Fruit fly (Drosophila melanogaster) whole organism, embryonic: ENCODE results near the gene PIP82.

Source experiments
- Ada2b ChIP-seq: fragments of 200-800 bp; sonication (Bioruptor generic); IDR thresholded peaks from 2 replicates; pipeline ENCODE4 v1.3.6; 2022; ENCODE audit warnings: missing biosample characterization, missing genetic modification characterization
- Atf6 ChIP-seq: fragments of 200-800 bp; sonication (Bioruptor generic); IDR thresholded peaks from 2 replicates; pipeline ENCODE4 v1.3.6; 2022; ENCODE audit warnings: missing biosample characterization, missing genetic modification characterization
- CG10147 ChIP-seq: fragments of 200-800 bp; sonication (Bioruptor generic); optimal IDR thresholded peaks from 2 replicates; lab custom pipeline; 2019; ENCODE audit warnings: missing biosample characterization, mild to moderate bottlenecking, missing genetic modification characterization, moderate library complexity
- CG10267 ChIP-seq: fragments of 200-800 bp; sonication (Bioruptor generic); optimal IDR thresholded peaks from 2 replicates; lab custom pipeline; 2018; ENCODE audit warnings: missing biosample characterization, mild to moderate bottlenecking, missing genetic modification characterization, moderate library complexity
- CG10321 ChIP-seq: fragments of 200-800 bp; sonication (Bioruptor generic); IDR thresholded peaks from 2 replicates; pipeline ENCODE4 v1.3.6; 2022; ENCODE audit warnings: missing biosample characterization, missing genetic modification characterization
- CG11504 ChIP-seq: fragments of 200-800 bp; sonication (Bioruptor generic); optimal IDR thresholded peaks from 3 replicates; lab custom pipeline; 2019; ENCODE audit warnings: missing biosample characterization, mild to moderate bottlenecking, missing genetic modification characterization, moderate library complexity
- CG13287 ChIP-seq: fragments of 200-800 bp; sonication (Bioruptor generic); IDR thresholded peaks from 2 replicates; pipeline ENCODE4 v1.3.6; 2022; ENCODE audit warnings: missing biosample characterization, missing genetic modification characterization; ENCODE audit not compliant: partially characterized antibody
- CG13424 ChIP-seq: fragments of 200-800 bp; sonication (Bioruptor generic); optimal IDR thresholded peaks from 2 replicates; lab custom pipeline; 2019; ENCODE audit warnings: missing biosample characterization, mild to moderate bottlenecking, missing genetic modification characterization, moderate library complexity
- CG13775 ChIP-seq: fragments of 200-800 bp; sonication (Bioruptor generic); optimal IDR thresholded peaks from 3 replicates; lab custom pipeline; 2017; ENCODE audit warnings: missing biosample characterization, mild to moderate bottlenecking, missing genetic modification characterization
- CG14441 ChIP-seq: fragments of 200-800 bp; sonication (Bioruptor generic); IDR thresholded peaks from 2 replicates; pipeline ENCODE4 v1.3.6; 2022; ENCODE audit warnings: missing biosample characterization, missing genetic modification characterization
- CG15073 ChIP-seq: fragments of 200-800 bp; sonication (Bioruptor generic); optimal IDR thresholded peaks from 2 replicates; lab custom pipeline; 2016; ENCODE audit warnings: missing biosample characterization, missing genetic modification characterization
- CG1647 ChIP-seq: fragments of 200-800 bp; sonication (Bioruptor generic); optimal IDR thresholded peaks from 3 replicates; lab custom pipeline; 2016; ENCODE audit warnings: missing biosample characterization, missing genetic modification characterization
- CG17359 ChIP-seq: fragments of 200-800 bp; sonication (Bioruptor generic); optimal IDR thresholded peaks from 3 replicates; lab custom pipeline; 2018; ENCODE audit warnings: missing biosample characterization, mild to moderate bottlenecking, missing genetic modification characterization, moderate library complexity
- CG2678 ChIP-seq: fragments of 200-800 bp; sonication (Bioruptor generic); optimal IDR thresholded peaks from 3 replicates; lab custom pipeline; 2019; ENCODE audit warnings: missing biosample characterization, mild to moderate bottlenecking, missing genetic modification characterization, moderate library complexity
- CG30431 ChIP-seq: fragments of 200-800 bp; sonication (Bioruptor generic); optimal IDR thresholded peaks from 2 replicates; lab custom pipeline; 2017; ENCODE audit warnings: missing biosample characterization, missing genetic modification characterization
- CG32532 ChIP-seq: fragments of 200-800 bp; sonication (Bioruptor generic); IDR thresholded peaks from 2 replicates; pipeline ENCODE4 v1.3.6; 2022; ENCODE audit warnings: missing biosample characterization, missing genetic modification characterization
- CG32772 ChIP-seq: fragments of 200-800 bp; sonication (Bioruptor generic); IDR thresholded peaks from 2 replicates; pipeline ENCODE4 v1.3.6; 2022; ENCODE audit warnings: missing biosample characterization, missing genetic modification characterization
- CG3726 ChIP-seq: fragments of 200-800 bp; sonication (Bioruptor generic); IDR thresholded peaks from 3 replicates; pipeline ENCODE4, ENCODE4 v1.3.6; 2022; ENCODE audit warnings: missing biosample characterization, missing genetic modification characterization
- CG3838 ChIP-seq: fragments of 200-800 bp; sonication (Bioruptor generic); optimal IDR thresholded peaks from 3 replicates; lab custom pipeline; 2016; ENCODE audit warnings: missing biosample characterization, missing genetic modification characterization
- CG4854 ChIP-seq: fragments of 200-800 bp; sonication (Bioruptor generic); optimal IDR thresholded peaks from 2 replicates; lab custom pipeline; 2016; ENCODE audit warnings: missing biosample characterization, missing genetic modification characterization, inconsistent platforms
- CG6654 ChIP-seq: fragments of 200-800 bp; sonication (Bioruptor generic); optimal IDR thresholded peaks from 2 replicates; lab custom pipeline; 2017; ENCODE audit warnings: missing biosample characterization, mild to moderate bottlenecking, missing genetic modification characterization
- CG7839 ChIP-seq: fragments of 200-800 bp; sonication (Bioruptor generic); optimal IDR thresholded peaks from 3 replicates; lab custom pipeline; 2018; ENCODE audit warnings: missing biosample characterization, mild to moderate bottlenecking, missing genetic modification characterization, moderate library complexity
- CG8290 ChIP-seq, 3 experiments: fragments of 200-800 bp; sonication (Bioruptor generic); optimal IDR thresholded peaks; 2 replicates each; lab custom pipeline; 2016 to 2019; ENCODE audit warnings: missing biosample characterization in 3 of 3, missing genetic modification characterization in 3 of 3, mild to moderate bottlenecking in 2 of 3, moderate library complexity in 1 of 3
- CG9215 ChIP-seq: fragments of 200-800 bp; sonication (Bioruptor generic); IDR thresholded peaks from 2 replicates; pipeline ENCODE4 v1.3.6; 2022; ENCODE audit warnings: missing biosample characterization, missing genetic modification characterization
- CG9437 ChIP-seq: fragments of 200-800 bp; sonication (Bioruptor generic); optimal IDR thresholded peaks from 2 replicates; lab custom pipeline; 2018; ENCODE audit warnings: missing biosample characterization, mild to moderate bottlenecking, missing genetic modification characterization
- CG9727 ChIP-seq: fragments of 200-800 bp; sonication (Bioruptor generic); optimal IDR thresholded peaks from 3 replicates; lab custom pipeline; 2017; ENCODE audit warnings: missing biosample characterization, mild to moderate bottlenecking, missing genetic modification characterization
- CG9932 ChIP-seq: fragments of 200-800 bp; sonication (Bioruptor generic); IDR thresholded peaks from 2 replicates; pipeline ENCODE4 v1.3.6; 2022; ENCODE audit warnings: missing biosample characterization, missing genetic modification characterization
- CkIIα-i1 ChIP-seq: fragments of 200-800 bp; sonication (Bioruptor generic); IDR thresholded peaks from 2 replicates; pipeline ENCODE4 v1.3.6; 2022; ENCODE audit warnings: missing biosample characterization, missing genetic modification characterization
- Drgx ChIP-seq: fragments of 200-800 bp; sonication (Bioruptor generic); IDR thresholded peaks from 2 replicates; pipeline ENCODE4 v1.3.6; 2022; ENCODE audit warnings: missing biosample characterization, missing genetic modification characterization
- Elba2 ChIP-seq: fragments of 200-800 bp; sonication (Bioruptor generic); optimal IDR thresholded peaks from 3 replicates; lab custom pipeline; 2016; ENCODE audit warnings: missing biosample characterization, missing genetic modification characterization
- Ptx1 ChIP-seq: fragments of 200-800 bp; sonication (Bioruptor generic); IDR thresholded peaks from 2 replicates; pipeline ENCODE4 v1.3.6; 2022; ENCODE audit warnings: missing biosample characterization, missing genetic modification characterization
- Sox102F ChIP-seq: fragments of 200-800 bp; sonication (Bioruptor generic); optimal IDR thresholded peaks from 2 replicates; lab custom pipeline; 2018; ENCODE audit warnings: missing biosample characterization, mild to moderate bottlenecking, missing genetic modification characterization, moderate library complexity
- Taf1 ChIP-seq: fragments of 200-800 bp; sonication (Bioruptor generic); IDR thresholded peaks from 2 replicates; pipeline ENCODE4 v1.3.6; 2022; ENCODE audit warnings: missing biosample characterization, missing genetic modification characterization
- bigmax ChIP-seq: fragments of 200-800 bp; sonication (Bioruptor generic); optimal IDR thresholded peaks from 2 replicates; lab custom pipeline; 2018; ENCODE audit warnings: missing biosample characterization, mild to moderate bottlenecking, missing genetic modification characterization
- cg ChIP-seq: fragments of 200-800 bp; sonication (Bioruptor generic); optimal IDR thresholded peaks from 3 replicates; lab custom pipeline; 2019; ENCODE audit warnings: missing biosample characterization, mild to moderate bottlenecking, missing genetic modification characterization, moderate library complexity
- ci ChIP-seq: fragments of 200-800 bp; sonication (Bioruptor generic); IDR thresholded peaks from 3 replicates; pipeline ENCODE4 v1.3.6; 2022; ENCODE audit warnings: missing biosample characterization, missing genetic modification characterization
- fru ChIP-seq: fragments of >200 bp; optimal IDR thresholded peaks from 2 replicates; lab custom pipeline; 2017
- jigr1 ChIP-seq: fragments of 200-800 bp; sonication (Bioruptor generic); IDR thresholded peaks from 3 replicates; pipeline ENCODE4 v1.3.6; 2022; ENCODE audit warnings: missing biosample characterization, missing genetic modification characterization
- ken ChIP-seq: fragments of 200-800 bp; sonication (Bioruptor generic); IDR thresholded peaks from 3 replicates; pipeline ENCODE4 v1.3.6; 2022; ENCODE audit warnings: missing biosample characterization, missing genetic modification characterization
- knrl ChIP-seq: fragments of 200-800 bp; sonication (Bioruptor generic); IDR thresholded peaks from 3 replicates; pipeline ENCODE4 v1.3.6; 2022; ENCODE audit warnings: missing biosample characterization, missing genetic modification characterization; ENCODE audit not compliant: partially characterized antibody
- lab ChIP-seq: fragments of 200-800 bp; sonication (Bioruptor generic); optimal IDR thresholded peaks from 3 replicates; lab custom pipeline; 2017; ENCODE audit warnings: missing biosample characterization, missing genetic modification characterization, mild to moderate bottlenecking, moderate library complexity, missing genetic modification reagents
- p53 ChIP-seq: fragments of 200-800 bp; sonication (Bioruptor generic); optimal IDR thresholded peaks from 2 replicates; lab custom pipeline; 2016; ENCODE audit warnings: missing biosample characterization, missing genetic modification characterization
- pan ChIP-seq, 4 experiments: fragments of >200 bp in 3 of 4; fragments of 200-800 bp in 1 of 4; sonication (Bioruptor generic) in 1 of 4; optimal IDR thresholded peaks in 3 of 4; IDR thresholded peaks in 1 of 4; 2 replicates each; pipeline versions ENCODE4 v1.3.6 to Lab custom; 2017 to 2022; ENCODE audit warnings: missing biosample characterization in 2 of 4, missing genetic modification characterization in 2 of 4, mixed read lengths in 1 of 4
- phol ChIP-seq: fragments of 200-800 bp; sonication (Bioruptor generic); optimal IDR thresholded peaks from 3 replicates; lab custom pipeline; 2018; ENCODE audit warnings: missing biosample characterization, mild to moderate bottlenecking, missing genetic modification characterization, moderate library complexity
- sd ChIP-seq: fragments of 200-800 bp; sonication (Bioruptor generic); optimal IDR thresholded peaks from 3 replicates; lab custom pipeline; 2018; ENCODE audit warnings: missing biosample characterization, mild to moderate bottlenecking, missing genetic modification characterization, moderate library complexity
- sens ChIP-seq: fragments of 200-800 bp; sonication (Bioruptor generic); peaks from one replicate; lab custom pipeline; 2016; ENCODE audit warnings: missing biosample characterization, missing genetic modification characterization
- twi ChIP-seq: fragments of 200-800 bp; optimal IDR thresholded peaks from 2 replicates; lab custom pipeline; 2019; ENCODE audit warnings: missing biosample characterization, mild to moderate bottlenecking, missing genetic modification characterization, moderate library complexity
- unpg ChIP-seq: fragments of 200-800 bp; sonication (Bioruptor generic); optimal IDR thresholded peaks from 3 replicates; lab custom pipeline; 2018; ENCODE audit warnings: missing biosample characterization, mild to moderate bottlenecking, missing genetic modification characterization, moderate library complexity
- vvl ChIP-seq: fragments of 200-800 bp; sonication (Bioruptor generic); IDR thresholded peaks from 2 replicates; pipeline ENCODE4 v1.3.6; 2022; ENCODE audit warnings: missing biosample characterization, missing genetic modification characterization
- zen ChIP-seq: fragments of 200-800 bp; sonication (Bioruptor generic); optimal IDR thresholded peaks from 3 replicates; lab custom pipeline; 2018; ENCODE audit warnings: missing biosample characterization, mild to moderate bottlenecking, missing genetic modification characterization, moderate library complexity

The PIP82 gene

DNA sequence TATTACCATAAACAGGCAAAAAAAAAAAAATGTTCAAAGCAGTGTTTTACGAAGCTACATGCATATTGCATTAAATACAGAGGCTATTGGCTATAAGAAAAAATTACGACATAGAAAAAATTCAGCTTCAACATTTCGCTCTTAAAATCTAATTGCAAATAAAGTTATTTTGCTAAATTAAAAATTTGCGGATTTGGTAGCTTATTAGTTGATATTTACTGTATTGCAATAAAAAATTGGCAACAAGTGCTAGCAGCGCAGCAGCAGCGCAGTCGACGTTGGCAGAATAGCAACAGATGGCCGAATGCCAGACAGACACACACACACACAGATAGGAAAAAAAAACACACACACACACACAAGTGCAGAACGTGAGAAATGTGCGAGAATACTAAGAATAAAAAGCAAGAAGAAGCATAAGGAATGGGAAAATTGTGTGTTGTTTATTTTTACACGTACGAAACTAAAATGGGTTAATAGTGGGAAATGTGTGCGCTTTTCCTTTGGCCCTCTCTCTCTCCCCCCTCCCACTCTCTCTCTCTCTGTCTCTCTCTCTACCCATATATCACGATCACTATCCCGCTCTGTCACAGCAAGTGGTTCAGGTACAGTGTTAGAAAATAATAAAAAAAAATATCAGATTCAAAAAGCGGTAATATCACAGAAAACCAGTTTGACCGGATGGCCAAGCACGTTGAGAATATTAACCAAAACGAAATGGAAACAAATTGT lies 4.3 kb upstream of the PIP82 start (continued):
- peak; percentile 37; the same call in 1 of the 2 replicates for TF ChIP-seq vvl
- TF ChIP-seq cg = peak; percentile 76
- TF ChIP-seq CG9727 (GFP tag; lab: Kevin White, UChicago) = peak; percentile 34
- TF ChIP-seq zen = no peak
- TF ChIP-seq CG10147 (GFP tag; lab: Kevin White, UChicago) = peak; percentile 16
- no peak for TF ChIP-seq CG14441
- TF ChIP-seq sd (tag; lab: Kevin White, UChicago) = peak; percentile 43
- TF ChIP-seq CG10321 = no peak
- no peak for TF ChIP-seq CG30431
- TF ChIP-seq pan (optimal IDR thresholded peaks at IDR 0.05; lab: Kevin White, UChicago) = no peak
- peak in 1 of 2 experiments; percentile 30 for TF ChIP-seq pan (GFP tag; optimal IDR thresholded peaks at IDR 0.05 in 1 of 2, IDR thresholded peaks at IDR 0.05 in 1 of 2)
- TF ChIP-seq jigr1 (GFP tag; lab: Robert Waterston, UW) = no peak
- TF ChIP-seq CG9437 = no peak
- TF ChIP-seq phol = peak; percentile 11
- TF ChIP-seq CG13287 (GFP tag; lab: Robert Waterston, UW) = no peak
- TF ChIP-seq lab = peak; percentile 41
- peak; percentile 41 for TF ChIP-seq CG2678 (tag; lab: Kevin White, UChicago)
- peak; percentile 41 for TF ChIP-seq unpg (GFP tag; lab: Kevin White, UChicago)
- TF ChIP-seq Elba2 = no peak
- no peak for TF ChIP-seq CG3726 (GFP tag; lab: Robert Waterston, UW)
- TF ChIP-seq CG15073 = no peak
- no peak for TF ChIP-seq CG13775 (GFP tag; lab: Kevin White, UChicago)
- TF ChIP-seq p53 (GFP tag; lab: Kevin White, UChicago) = no peak
- TF ChIP-seq ken (GFP tag; lab: Robert Waterston, UW) = no peak
- no peak for TF ChIP-seq CG1647 (GFP tag; lab: Kevin White, UChicago)
- no peak for TF ChIP-seq CG3838 (GFP tag; lab: Kevin White, UChicago)
- peak; percentile 15 for TF ChIP-seq CG13424 (tag; lab: Kevin White, UChicago)
- TF ChIP-seq twi (tag; lab: Kevin White, UChicago) = peak; percentile 34
- TF ChIP-seq fru = no peak
- TF ChIP-seq CG17359 (tag; lab: Kevin White, UChicago) = peak; percentile 37
- peak; percentile 23; the same call in 1 of the 2 replicates for TF ChIP-seq Taf1 (GFP tag; lab: Robert Waterston, UW)
- TF ChIP-seq CkIIα-i1 (GFP tag; lab: Robert Waterston, UW) = no peak
- TF ChIP-seq Ada2b (GFP tag; lab: Robert Waterston, UW) = peak; percentile 44; the same call in 1 of the 2 replicates
- no peak for TF ChIP-seq CG6654 (GFP tag; lab: Kevin White, UChicago)
- peak; percentile 37 for TF ChIP-seq CG11504 (tag; lab: Kevin White, UChicago)
- TF ChIP-seq CG9215 (GFP tag; lab: Robert Waterston, UW) = no peak
- TF ChIP-seq Atf6 (GFP tag; lab: Robert Waterston, UW) = peak; percentile 61; the same call in 1 of the 2 replicates
- TF ChIP-seq CG4854 = no peak
- TF ChIP-seq CG10267 (tag; lab: Kevin White, UChicago) = peak; percentile 52
- peak; percentile 50; the same call in 1 of the 2 replicates for TF ChIP-seq Ptx1 (GFP tag; lab: Robert Waterston, UW)

DNA sequence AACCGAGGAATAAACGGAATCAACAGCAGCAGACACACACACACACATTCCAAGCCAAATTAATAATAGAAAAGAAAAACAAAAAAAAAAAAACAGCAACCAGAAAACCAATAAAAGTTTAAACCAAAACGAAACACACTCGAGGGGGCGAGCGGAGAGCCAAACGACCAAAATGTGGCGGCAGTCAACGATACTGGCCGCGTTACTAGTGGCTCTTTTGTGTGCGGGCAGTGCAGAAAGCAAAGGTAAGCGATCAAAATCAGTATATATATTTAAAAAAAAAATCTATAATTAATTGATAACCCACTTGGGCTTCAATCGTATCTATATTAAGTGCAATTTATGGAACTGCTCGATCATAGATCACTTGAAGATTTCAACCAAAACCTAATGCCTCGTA lies 2.3 kb upstream of the PIP82 start:
- TF ChIP-seq CG32532 (GFP tag; lab: Robert Waterston, UW) (0 out of 2 replicates have a peak, but pooled peaks have one; percentile 11), ci (0 out of 3 replicates have a peak, but pooled peaks have one; percentile 8), CG8290 (GFP tag; optimal IDR thresholded peaks at IDR 0.05; lab: Kevin White, UChicago) (no peak), CG8290 (tag; optimal IDR thresholded peaks at IDR 0.05; lab: Kevin White, UChicago) (no peak), CG32772 (peak; percentile 13; the same call in 1 of the 2 replicates), CG7839 (tag; lab: Kevin White, UChicago) (peak; percentile 1), bigmax (GFP tag; lab: Kevin White, UChicago) (no peak), knrl (no peak), Sox102F (GFP tag; lab: Kevin White, UChicago) (peak; percentile 12), Drgx (peak; percentile 9; the same call in 1 of the 2 replicates), sens (peak; percentile 70), CG2678 (tag; lab: Kevin White, UChicago) (peak; percentile 9), CG9932 (GFP tag; lab: Robert Waterston, UW) (peak; percentile 28; the same call in 1 of the 2 replicates)
